Worm (Caenorhabditis elegans) whole organism, young adult: ENCODE data around the gene F36A4.3.

ENCODE experiments used
- B0261.1 ChIP-seq: sonication (generic microtip); optimal IDR thresholded peaks from 2 replicates; lab custom pipeline; 2016; ENCODE audit warnings: mild to moderate bottlenecking, missing genetic modification characterization, moderate library complexity, missing compliant biosample characterization
- F49E8.2 ChIP-seq: sonication (generic microtip); optimal IDR thresholded peaks from 3 replicates; lab custom pipeline; 2017; ENCODE audit warnings: missing genetic modification characterization, mild to moderate bottlenecking, missing compliant biosample characterization, antibody characterized with exemption, moderate library complexity; ENCODE audit not compliant: insufficient read depth
- ama-1 ChIP-seq, 3 experiments: fragments of 150-350 bp in 1 of 3; sonication (generic microtip) in 2 of 3; optimal IDR thresholded peaks; 2 replicates each; lab custom pipeline; 2014 to 2018; ENCODE audit warnings: missing biosample characterization in 2 of 3, missing genetic modification characterization in 2 of 3, missing genetic modification reagents in 2 of 3
- attf-5 ChIP-seq: fragments of 200-800 bp; sonication (Bioruptor generic); optimal IDR thresholded peaks from 2 replicates; lab custom pipeline; 2018; ENCODE audit warnings: mild to moderate bottlenecking, missing genetic modification characterization, missing compliant biosample characterization
- dpl-1 ChIP-seq: fragments of 150-350 bp; optimal IDR thresholded peaks from 2 replicates; lab custom pipeline; 2014; ENCODE audit warnings: missing biosample characterization, missing genetic modification reagents, missing genetic modification characterization
- fkh-3 ChIP-seq: sonication (generic microtip); optimal IDR thresholded peaks from 2 replicates; lab custom pipeline; 2016; ENCODE audit warnings: mild to moderate bottlenecking, missing genetic modification characterization, missing compliant biosample characterization
- hlh-26 ChIP-seq: fragments of 200-800 bp; sonication (Bioruptor generic); conservative IDR thresholded peaks from 2 replicates; pipeline ENCODE4 v1.3.6; 2022; ENCODE audit warnings: missing genetic modification reagents, missing genetic modification characterization, missing compliant biosample characterization
- hmg-20 ChIP-seq: fragments of 200-800 bp; sonication (Bioruptor generic); IDR thresholded peaks from 2 replicates; pipeline ENCODE4 v1.3.6; 2022; ENCODE audit warnings: missing genetic modification reagents, missing genetic modification characterization, missing compliant biosample characterization
- lsl-1 ChIP-seq: fragments of 200-800 bp; sonication (Bioruptor generic); optimal IDR thresholded peaks from 2 replicates; lab custom pipeline; 2018; ENCODE audit warnings: mild to moderate bottlenecking, missing genetic modification characterization, moderate library complexity, missing compliant biosample characterization
- nfya-1 ChIP-seq: sonication (generic microtip); optimal IDR thresholded peaks from 2 replicates; lab custom pipeline; 2017; ENCODE audit warnings: antibody characterized with exemption, missing compliant biosample characterization, missing genetic modification characterization, borderline replicate concordance; ENCODE audit not compliant: insufficient read depth
- pha-4 ChIP-seq: fragments of 150-350 bp; sonication (generic microtip); optimal IDR thresholded peaks from 2 replicates; lab custom pipeline; 2014; ENCODE audit warnings: missing biosample characterization, missing genetic modification reagents, missing genetic modification characterization
- unc-62 ChIP-seq: fragments of 150-350 bp; optimal IDR thresholded peaks from 2 replicates; lab custom pipeline; 2014; ENCODE audit warnings: missing biosample characterization, missing genetic modification reagents, missing genetic modification characterization

ce11 chrIV:4265224-4265623 lies 4.2 kb upstream of the F36A4.3 start, which contains the start of gene F36A4.5:
- no peak for TF ChIP-seq fkh-3 (tag; lab: Kevin White, UChicago)
- no peak for TF ChIP-seq lsl-1 (GFP tag; lab: Kevin White, UChicago)
- TF ChIP-seq attf-5: no peak
- TF ChIP-seq B0261.1: no peak
- TF ChIP-seq hmg-20 (GFP tag; lab: Robert Waterston, UW): no peak
- TF ChIP-seq nfya-1: no peak
- no peak for TF ChIP-seq pha-4 (tag; lab: Kevin White, UChicago)
- no peak for TF ChIP-seq ama-1 (optimal IDR thresholded peaks at IDR 0.05; lab: Kevin White, UChicago)
- no peak for TF ChIP-seq ama-1 (GFP tag; optimal IDR thresholded peaks at IDR 0.05; lab: Kevin White, UChicago)
- no peak for TF ChIP-seq hlh-26 (GFP tag; lab: Robert Waterston, UW)
- no peak for TF ChIP-seq dpl-1 (GFP tag; lab: Kevin White, UChicago)
- TF ChIP-seq F49E8.2 (tag; lab: Kevin White, UChicago): no peak
- TF ChIP-seq unc-62 (GFP tag; lab: Kevin White, UChicago): no peak
